Worm (Caenorhabditis elegans): ENCODE results near the gene F28B1.2.

The F28B1.2 gene

DNA sequence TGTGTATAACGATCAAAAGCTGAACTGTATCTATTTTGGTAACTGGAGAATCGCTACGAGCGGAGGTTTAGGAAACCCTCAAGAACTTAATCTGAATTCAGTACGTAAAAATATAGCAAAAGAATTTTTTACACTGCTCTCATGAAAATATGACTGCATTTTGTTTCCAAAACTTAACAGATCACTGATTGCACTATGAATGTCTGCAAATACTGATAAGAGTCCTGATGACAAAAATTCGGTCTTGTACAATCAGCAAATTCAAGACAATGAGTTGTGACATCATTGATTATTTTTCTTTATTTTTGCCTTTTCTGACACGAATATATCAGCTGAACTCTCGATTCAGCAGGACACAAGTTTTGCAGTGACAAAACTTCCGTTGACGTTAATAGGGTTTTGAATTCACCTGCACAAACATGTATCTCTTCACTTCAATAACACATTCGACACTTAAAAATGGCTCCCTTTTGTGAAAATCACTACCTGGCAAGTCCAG lies 45.4 kb downstream of the F28B1.2 start, which contains the start of gene srh-237:
srh-237 (plus strand) TSS at position 449 of the 499 bp plus-strand sequence.
- TF ChIP-seq dao-5 (tag; optimal IDR thresholded peaks at IDR 0.05), result no peak

ce11 chrV:17092262-17092661 lies 47.7 kb downstream of the F28B1.2 start, which contains the start of gene ZK218.1:
ZK218.1 (plus strand) TSS chrV:17092562.
- TF ChIP-seq him-1 (tag; optimal IDR thresholded peaks at IDR 0.05) (no peak), W03F9.2 (tag; optimal IDR thresholded peaks at IDR 0.05) (no peak), dao-5 (tag; optimal IDR thresholded peaks at IDR 0.05) (no peak)

DNA sequence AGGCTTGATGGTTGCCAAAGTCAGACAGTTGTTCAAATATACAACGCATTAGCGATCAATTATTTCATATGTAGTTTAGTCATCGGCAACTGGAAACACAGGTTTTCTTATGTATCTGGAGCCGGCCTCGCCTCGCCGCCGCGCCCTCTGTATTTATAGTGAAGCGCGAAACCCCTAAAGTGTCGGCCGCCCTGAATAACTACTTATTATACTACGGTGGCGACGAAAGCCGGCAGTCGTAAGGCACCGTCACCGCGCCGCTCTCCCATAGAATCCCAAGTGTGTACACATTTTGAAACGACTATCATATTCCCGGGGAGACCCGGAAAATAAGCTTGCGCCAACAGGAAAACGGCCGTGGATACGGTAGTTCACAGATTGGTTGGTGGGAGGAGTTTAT lies 50.0 kb downstream of the F28B1.2 start:
- TF ChIP-seq him-1 (tag; optimal IDR thresholded peaks at IDR 0.05) (no peak), W03F9.2 (tag; optimal IDR thresholded peaks at IDR 0.05) (no peak), dao-5 (tag; optimal IDR thresholded peaks at IDR 0.05) (no peak)

ce11 chrV:17098669-17099068 lies 54.1 kb downstream of the F28B1.2 start, which contains the start of the genes ZK218.3 and ZK218.4:
ZK218.3 (minus strand) TSS chrV:17098769.
ZK218.4 (plus strand) TSS chrV:17098854.
- TF ChIP-seq him-1 (tag; optimal IDR thresholded peaks at IDR 0.05) (no peak), W03F9.2 (tag; optimal IDR thresholded peaks at IDR 0.05) (no peak), dao-5 (tag; optimal IDR thresholded peaks at IDR 0.05) (no peak)
